Worm (Caenorhabditis elegans) whole organism, L1 larva: ENCODE measurements around the gene sup-35.

Experiments used
- C04F5.9 ChIP-seq: sonication (generic microtip); optimal IDR thresholded peaks from 2 replicates; lab custom pipeline; 2016; ENCODE audit warnings: missing genetic modification characterization, missing compliant biosample characterization
- C16A3.4 ChIP-seq: fragments of 150-350 bp; optimal IDR thresholded peaks from 2 replicates; lab custom pipeline; 2014; ENCODE audit warnings: missing biosample characterization, missing genetic modification characterization
- C34B4.2 ChIP-seq: sonication (generic microtip); optimal IDR thresholded peaks from 2 replicates; lab custom pipeline; 2017; ENCODE audit warnings: mild to moderate bottlenecking, missing genetic modification characterization, missing compliant biosample characterization
- ceh-82 ChIP-seq, 3 experiments: fragments of 150-350 bp in 1 of 3; sonication (generic microtip) in 2 of 3; optimal IDR thresholded peaks; 2 replicates each; lab custom pipeline; 2014 to 2017; ENCODE audit warnings: missing biosample characterization in 3 of 3, missing genetic modification characterization in 3 of 3
- egl-27 ChIP-seq, 2 experiments: fragments of 150-350 bp in 1 of 2; sonication (generic microtip); optimal IDR thresholded peaks; 3 replicates each; lab custom pipeline; 2017 to 2018; ENCODE audit warnings: missing biosample characterization in 2 of 2, missing genetic modification characterization in 2 of 2, missing genetic modification reagents in 2 of 2
- elt-2 ChIP-seq: sonication (generic microtip); optimal IDR thresholded peaks from 2 replicates; lab custom pipeline; 2016; ENCODE audit warnings: missing genetic modification characterization, mild to moderate bottlenecking, inconsistent platforms, missing compliant biosample characterization, missing genetic modification reagents
- mdl-1 ChIP-seq, 2 experiments: fragments of 150-350 bp; optimal IDR thresholded peaks; 2 replicates each; lab custom pipeline; 2014 to 2017; ENCODE audit warnings: missing biosample characterization in 2 of 2, missing genetic modification characterization in 2 of 2, inconsistent platforms in 1 of 2
- nhr-237 ChIP-seq: fragments of 150-350 bp; optimal IDR thresholded peaks from 2 replicates; lab custom pipeline; 2014; ENCODE audit warnings: missing biosample characterization, missing genetic modification characterization
- nhr-76 ChIP-seq: sonication (generic microtip); optimal IDR thresholded peaks from 2 replicates; lab custom pipeline; 2017; ENCODE audit warnings: missing biosample characterization, missing genetic modification characterization
- pqm-1 ChIP-seq: sonication (generic microtip); optimal IDR thresholded peaks from 3 replicates; lab custom pipeline; 2017; ENCODE audit warnings: missing biosample characterization, missing genetic modification characterization
- snpc-4 ChIP-seq: fragments of 150-350 bp; optimal IDR thresholded peaks from 2 replicates; lab custom pipeline; 2014; ENCODE audit warnings: missing biosample characterization, missing genetic modification characterization
- sptf-1 ChIP-seq: fragments of 150-350 bp; optimal IDR thresholded peaks from 2 replicates; lab custom pipeline; 2014; ENCODE audit warnings: missing biosample characterization, missing genetic modification characterization
- swsn-7 ChIP-seq: sonication (generic microtip); optimal IDR thresholded peaks from 2 replicates; lab custom pipeline; 2016; ENCODE audit warnings: missing genetic modification characterization, missing compliant biosample characterization

DNA sequence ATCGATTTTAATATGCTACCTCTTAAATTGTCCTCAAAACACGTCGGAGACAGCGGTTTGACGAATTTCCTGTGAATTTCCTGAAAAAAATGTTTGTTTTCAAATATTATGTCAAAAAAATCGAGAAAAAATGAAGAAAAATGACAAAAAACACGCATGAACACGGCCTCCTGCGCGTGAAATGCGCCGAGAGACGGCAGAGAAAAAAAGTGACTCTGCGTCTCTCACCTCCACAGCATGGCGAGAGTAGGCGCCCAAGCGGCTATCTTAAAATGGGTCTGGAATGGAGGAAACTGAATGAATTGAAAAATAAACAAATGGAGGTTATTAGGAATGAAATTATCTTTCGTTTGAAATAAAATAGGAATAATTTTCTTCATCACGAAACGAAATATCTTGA is 8.3 kb downstream of the sup-35 start:
- TF ChIP-seq C34B4.2, result no peak
- TF ChIP-seq mdl-1 (tag; optimal IDR thresholded peaks at IDR 0.05; lab: Kevin White, UChicago), result peak in 1 of 2 experiments; percentile 20
- no peak for TF ChIP-seq nhr-237 (tag; lab: Kevin White, UChicago)
- TF ChIP-seq egl-27 (tag; optimal IDR thresholded peaks at IDR 0.05; lab: Kevin White, UChicago), result no peak
- peak; percentile 69 for TF ChIP-seq C04F5.9
- peak; percentile 50 to 89 (median 83) for TF ChIP-seq ceh-82 (tag; optimal IDR thresholded peaks at IDR 0.05; lab: Kevin White, UChicago)
- peak; percentile 57 for TF ChIP-seq elt-2 (tag; lab: Kevin White, UChicago)
- no peak for TF ChIP-seq sptf-1 (tag; lab: Kevin White, UChicago)
- TF ChIP-seq C16A3.4 (tag; lab: Kevin White, UChicago), result peak; percentile 29
- no peak for TF ChIP-seq pqm-1 (tag; lab: Kevin White, UChicago)
- peak; percentile 74 for TF ChIP-seq snpc-4 (tag; lab: Kevin White, UChicago)
- TF ChIP-seq swsn-7, result peak; percentile 77
- no peak for TF ChIP-seq nhr-76 (tag; lab: Kevin White, UChicago)
